Fruit fly (Drosophila melanogaster) whole organism, prepupa: ENCODE data around the gene Ugt35B1.
A peak's percentile ranks its signal among the peaks of the same experiment; 100 is the strongest.

Experiments
- Blimp-1 ChIP-seq: fragments of 200-800 bp; sonication (Bioruptor generic); optimal IDR thresholded peaks from 3 replicates; lab custom pipeline; 2017; ENCODE audit warnings: missing biosample characterization, missing genetic modification characterization, mild to moderate bottlenecking, moderate library complexity, missing genetic modification reagents
- CG10669 ChIP-seq: fragments of 200-800 bp; sonication (Bioruptor generic); optimal IDR thresholded peaks from 3 replicates; lab custom pipeline; 2018; ENCODE audit warnings: missing biosample characterization, mild to moderate bottlenecking, missing genetic modification characterization, moderate library complexity
- CG11762 ChIP-seq: fragments of 200-800 bp; sonication (Bioruptor generic); optimal IDR thresholded peaks from 3 replicates; lab custom pipeline; 2016; ENCODE audit warnings: missing biosample characterization, missing genetic modification characterization; ENCODE audit not compliant: insufficient read depth
- CG16779 ChIP-seq: fragments of 200-800 bp; sonication (Bioruptor generic); optimal IDR thresholded peaks from 3 replicates; lab custom pipeline; 2017; ENCODE audit warnings: missing biosample characterization, mild to moderate bottlenecking, missing genetic modification characterization
- CG3032 ChIP-seq: fragments of 200-800 bp; optimal IDR thresholded peaks from 2 replicates; lab custom pipeline; 2019; ENCODE audit warnings: missing biosample characterization, mild to moderate bottlenecking, missing genetic modification characterization, moderate library complexity
- CG3919 ChIP-seq: fragments of 200-800 bp; sonication (Bioruptor generic); optimal IDR thresholded peaks from 3 replicates; lab custom pipeline; 2016; ENCODE audit warnings: missing biosample characterization, missing genetic modification characterization
- CG6163 ChIP-seq: fragments of 200-800 bp; sonication (Bioruptor generic); IDR thresholded peaks from 3 replicates; pipeline ENCODE4 v1.3.6; 2022; ENCODE audit warnings: missing biosample characterization, missing genetic modification characterization
- CG6854 ChIP-seq: fragments of 200-800 bp; sonication (Bioruptor generic); optimal IDR thresholded peaks from 2 replicates; lab custom pipeline; 2017; ENCODE audit warnings: missing biosample characterization, mild to moderate bottlenecking, missing genetic modification characterization
- CG7368 ChIP-seq: fragments of 200-800 bp; sonication (Bioruptor generic); optimal IDR thresholded peaks from 3 replicates; lab custom pipeline; 2016; ENCODE audit warnings: missing biosample characterization, missing genetic modification characterization
- CG8119 ChIP-seq: fragments of 200-800 bp; sonication (Bioruptor generic); IDR thresholded peaks from 3 replicates; pipeline ENCODE4 v1.3.6; 2022; ENCODE audit warnings: missing biosample characterization, missing genetic modification characterization
- CG9139 ChIP-seq: fragments of 200-800 bp; sonication (Bioruptor generic); optimal IDR thresholded peaks from 3 replicates; lab custom pipeline; 2017; ENCODE audit warnings: missing biosample characterization, mild to moderate bottlenecking, missing genetic modification characterization
- Eip78C ChIP-seq: fragments of 200-800 bp; sonication (Bioruptor generic); peaks from one replicate; lab custom pipeline; 2016; ENCODE audit warnings: missing biosample characterization, missing genetic modification characterization
- Eip93F ChIP-seq: fragments of 200-800 bp; sonication (Bioruptor generic); optimal IDR thresholded peaks from 2 replicates; lab custom pipeline; 2016; ENCODE audit warnings: missing biosample characterization, mild to moderate bottlenecking, missing genetic modification characterization
- Gug ChIP-seq: fragments of 200-800 bp; sonication (Bioruptor generic); IDR thresholded peaks from 2 replicates; pipeline ENCODE4 v1.3.6; 2022; ENCODE audit warnings: missing biosample characterization, missing genetic modification characterization
- Hr39 ChIP-seq: fragments of 200-800 bp; sonication (Bioruptor generic); optimal IDR thresholded peaks from 2 replicates; lab custom pipeline; 2016; ENCODE audit warnings: missing biosample characterization, missing genetic modification characterization
- Hr4 ChIP-seq: fragments of 200-800 bp; sonication (Bioruptor generic); optimal IDR thresholded peaks from 3 replicates; lab custom pipeline; 2016; ENCODE audit warnings: missing biosample characterization, missing genetic modification characterization
- Met ChIP-seq: fragments of 200-800 bp; sonication (Bioruptor generic); optimal IDR thresholded peaks from 3 replicates; lab custom pipeline; 2016; ENCODE audit warnings: missing biosample characterization, missing genetic modification characterization
- Sox14 ChIP-seq: fragments of 200-800 bp; sonication (Bioruptor generic); optimal IDR thresholded peaks from 3 replicates; lab custom pipeline; 2016; ENCODE audit warnings: missing biosample characterization, missing genetic modification characterization
- Sox15 ChIP-seq: fragments of 200-800 bp; sonication (Bioruptor generic); optimal IDR thresholded peaks from 3 replicates; lab custom pipeline; 2016; ENCODE audit warnings: missing biosample characterization, missing genetic modification characterization
- achi ChIP-seq: fragments of 200-800 bp; sonication (Bioruptor generic); optimal IDR thresholded peaks from 3 replicates; lab custom pipeline; 2016; ENCODE audit warnings: missing biosample characterization, missing genetic modification characterization
- cyc ChIP-seq: fragments of 200-800 bp; sonication (Bioruptor generic); optimal IDR thresholded peaks from 3 replicates; lab custom pipeline; 2016; ENCODE audit warnings: missing biosample characterization, missing genetic modification characterization
- dsx ChIP-seq: fragments of 200-800 bp; optimal IDR thresholded peaks from 3 replicates; lab custom pipeline; 2019; ENCODE audit warnings: missing biosample characterization, mild to moderate bottlenecking, missing genetic modification characterization, moderate library complexity; ENCODE audit not compliant: poor library complexity, severe bottlenecking
- eg ChIP-seq: fragments of 200-800 bp; sonication (Bioruptor generic); IDR thresholded peaks from 3 replicates; pipeline ENCODE4 v1.3.6; 2022; ENCODE audit warnings: missing biosample characterization, missing genetic modification characterization
- fd59A ChIP-seq: fragments of 200-800 bp; sonication (Bioruptor generic); optimal IDR thresholded peaks from 2 replicates; lab custom pipeline; 2017; ENCODE audit warnings: missing biosample characterization, mild to moderate bottlenecking, missing genetic modification characterization, missing genetic modification reagents
- fd85E ChIP-seq: fragments of 200-800 bp; sonication (Bioruptor generic); optimal IDR thresholded peaks from 3 replicates; lab custom pipeline; 2016; ENCODE audit warnings: missing biosample characterization, missing genetic modification characterization
- fkh ChIP-seq: fragments of 200-800 bp; sonication (Bioruptor generic); optimal IDR thresholded peaks from 3 replicates; lab custom pipeline; 2017; ENCODE audit warnings: missing biosample characterization, mild to moderate bottlenecking, missing genetic modification characterization, moderate library complexity
- spab ChIP-seq: fragments of 200-800 bp; sonication (Bioruptor generic); optimal IDR thresholded peaks from 2 replicates; lab custom pipeline; 2017; ENCODE audit warnings: missing biosample characterization, mild to moderate bottlenecking, missing genetic modification characterization, missing genetic modification reagents
- ss ChIP-seq, 2 experiments: fragments of 200-800 bp; sonication (Bioruptor generic); optimal IDR thresholded peaks; 2 replicates in 1 of 2; 3 replicates in 1 of 2; lab custom pipeline; 2017 to 2018; ENCODE audit warnings: mild to moderate bottlenecking in 2 of 2, missing biosample characterization in 2 of 2, missing genetic modification characterization in 2 of 2, moderate library complexity in 1 of 2
- svp ChIP-seq: fragments of 200-800 bp; sonication (Bioruptor generic); peaks from one replicate; lab custom pipeline; 2016; ENCODE audit warnings: missing biosample characterization, missing genetic modification characterization
- vri ChIP-seq: fragments of 200-800 bp; sonication (Bioruptor generic); optimal IDR thresholded peaks from 3 replicates; lab custom pipeline; 2016; ENCODE audit warnings: missing biosample characterization, mild to moderate bottlenecking, missing genetic modification characterization

Ugt35B1 gene

DNA sequence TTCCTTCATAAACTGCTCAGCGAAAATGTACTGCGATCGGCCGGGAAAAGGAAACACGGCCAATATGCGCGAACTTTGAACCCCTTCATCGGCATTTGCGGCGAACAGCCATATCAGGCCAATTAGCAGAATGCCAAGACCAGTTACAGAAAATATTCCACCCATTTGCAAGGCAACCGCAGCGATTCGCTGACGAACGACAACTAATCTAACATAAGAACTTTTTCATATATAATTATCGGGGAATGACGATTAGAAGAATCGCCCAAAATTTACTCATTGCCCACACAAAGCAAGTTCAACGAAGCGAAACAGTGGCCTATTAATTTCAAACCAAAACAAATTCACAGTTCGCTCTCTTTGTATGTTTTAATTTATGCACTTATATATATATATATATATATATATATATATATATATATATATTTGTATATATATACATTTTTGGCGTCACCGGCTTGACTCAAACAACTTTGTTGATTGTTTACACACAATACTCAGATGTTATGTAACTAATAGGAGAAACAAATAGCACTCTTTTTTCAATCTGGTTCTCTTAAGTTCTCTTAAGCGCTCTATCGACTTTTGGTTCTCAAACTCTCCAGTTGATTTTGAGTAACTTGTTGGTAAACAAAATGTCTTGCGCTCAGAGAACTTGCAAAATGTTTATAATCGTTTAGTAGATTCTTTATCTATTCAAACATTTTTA lies 2.6 kb upstream of the Ugt35B1 start, which contains the start of gene Ugt35A1:
Ugt35A1 (minus strand) TSS at position 205 of the 709 bp plus-strand sequence.
- no peak for TF ChIP-seq Blimp-1 (GFP tag; lab: Kevin White, UChicago)
- TF ChIP-seq svp (GFP tag; lab: Kevin White, UChicago) = peak; percentile 42
- peak; percentile 48 for TF ChIP-seq fkh
- TF ChIP-seq vri (GFP tag; lab: Kevin White, UChicago) = peak; percentile 75

- TF ChIP-seq ss (GFP tag; optimal IDR thresholded peaks at IDR 0.05; lab: Kevin White, UChicago) (no peak), fd85E (GFP tag; lab: Kevin White, UChicago) (no peak), Sox15 (GFP tag; lab: Kevin White, UChicago) (no peak), CG3032 (no peak), cyc (GFP tag; lab: Kevin White, UChicago) (no peak), svp (GFP tag; lab: Kevin White, UChicago) (no peak), CG6854 (GFP tag; lab: Kevin White, UChicago) (no peak), fd59A (GFP tag; lab: Kevin White, UChicago) (no peak), CG10669 (GFP tag; lab: Kevin White, UChicago) (no peak), Hr39 (no peak), Gug (GFP tag; lab: Robert Waterston, UW) (no peak), achi (GFP tag; lab: Kevin White, UChicago) (no peak), Sox14 (GFP tag; lab: Kevin White, UChicago) (no peak), CG11762 (GFP tag; lab: Kevin White, UChicago) (no peak), CG7368 (GFP tag; lab: Kevin White, UChicago) (no peak), Hr4 (no peak)
Measured at dm6 chr3R:11167931-11168465, 2.0 kb downstream of the Ugt35B1 start, which contains the start of gene Ugt35E2. Gene Ugt35E2, minus strand, starts transcription at chr3R:11167981.

dm6 chr3R:11165974-11166373 lies 4.1 kb downstream of the Ugt35B1 start, which contains the start of gene Ugt35E1:
Gene Ugt35E1, minus strand, starts transcription at chr3R:11166074.
- no peak for TF ChIP-seq ss (GFP tag; optimal IDR thresholded peaks at IDR 0.05; lab: Kevin White, UChicago)

dm6 chr3R:11160907-11161306 lies 9.1 kb downstream of the Ugt35B1 start, which contains the start of gene CG4757:
Gene CG4757, plus strand, starts transcription at chr3R:11161207.
- TF ChIP-seq Met = no peak
- TF ChIP-seq CG8119 (GFP tag; lab: Robert Waterston, UW) = no peak
- no peak for TF ChIP-seq Eip93F (GFP tag; lab: Kevin White, UChicago)
- no peak for TF ChIP-seq CG16779 (tag; lab: Kevin White, UChicago)
- TF ChIP-seq spab (GFP tag; lab: Kevin White, UChicago) = no peak
- TF ChIP-seq svp (GFP tag; lab: Kevin White, UChicago) = peak; percentile 38

DNA sequence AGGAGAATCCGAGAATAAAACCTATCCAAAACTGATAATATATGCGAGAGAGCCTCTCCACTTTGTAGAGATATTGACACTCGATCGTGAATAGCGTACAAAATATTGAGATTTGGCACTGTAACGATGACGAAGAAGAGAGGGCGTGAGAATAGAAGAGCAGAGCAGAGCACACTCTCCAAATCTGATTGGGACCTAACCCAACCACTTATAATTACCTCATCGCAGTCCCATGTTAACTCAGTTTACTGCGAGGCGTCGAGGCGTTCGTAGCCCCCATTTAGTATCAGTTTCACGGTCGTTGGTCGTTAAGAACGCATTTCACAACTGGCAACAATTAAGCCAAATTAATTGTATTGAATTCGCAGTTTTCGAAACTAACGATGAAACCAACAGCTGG lies 13.2 kb downstream of the Ugt35B1 start, which contains the start of gene Ugt302C1:
Ugt302C1 (plus strand) TSS at position 241 of the 400 bp plus-strand sequence.
- 0 out of 3 replicates have a peak, but pooled peaks have one; percentile 22 for TF ChIP-seq eg (GFP tag; lab: Robert Waterston, UW)
- peak; percentile 14 for TF ChIP-seq CG3919 (GFP tag; lab: Kevin White, UChicago)
- TF ChIP-seq CG16779 (tag; lab: Kevin White, UChicago) = peak; percentile 2
- TF ChIP-seq CG7368 (GFP tag; lab: Kevin White, UChicago) = no peak
- no peak for TF ChIP-seq Met
- peak; percentile 54 for TF ChIP-seq dsx (GFP tag; lab: Kevin White, UChicago)
- peak; percentile 61 for TF ChIP-seq svp (GFP tag; lab: Kevin White, UChicago)
- TF ChIP-seq CG9139 (GFP tag; lab: Kevin White, UChicago) = no peak
- TF ChIP-seq CG6163 (GFP tag; lab: Robert Waterston, UW) = peak; percentile 27; the same call in 1 of the 3 replicates
- TF ChIP-seq Eip78C = peak; percentile 40
- TF ChIP-seq vri (GFP tag; lab: Kevin White, UChicago) = peak; percentile 95
